Worm (Caenorhabditis elegans) whole organism, late embryonic: ENCODE data around the gene H40L08.8.

ENCODE experiments used
- C38D4.7 ChIP-seq: fragments of 200-800 bp; sonication (Bioruptor generic); optimal IDR thresholded peaks from 2 replicates; lab custom pipeline; 2018; ENCODE audit warnings: mild to moderate bottlenecking, missing genetic modification characterization, moderate library complexity, missing compliant biosample characterization
- T23F11.4 ChIP-seq: fragments of 200-800 bp; sonication (Bioruptor generic); optimal IDR thresholded peaks from 2 replicates; lab custom pipeline; 2018; ENCODE audit warnings: mild to moderate bottlenecking, missing genetic modification characterization, missing compliant biosample characterization
- ama-1 ChIP-seq: fragments of 150-350 bp; optimal IDR thresholded peaks from 2 replicates; lab custom pipeline; 2014
- ceh-18 ChIP-seq: sonication (generic microtip); optimal IDR thresholded peaks from 2 replicates; lab custom pipeline; 2016; ENCODE audit warnings: missing genetic modification characterization, missing compliant biosample characterization
- dve-1 ChIP-seq: sonication (generic microtip); optimal IDR thresholded peaks from 2 replicates; lab custom pipeline; 2017; ENCODE audit warnings: antibody characterized with exemption, mild to moderate bottlenecking, missing genetic modification characterization, missing compliant biosample characterization
- elt-2 ChIP-seq: sonication (generic microtip); optimal IDR thresholded peaks from 2 replicates; lab custom pipeline; 2016; ENCODE audit warnings: missing genetic modification reagents, missing genetic modification characterization, missing compliant biosample characterization
- hlh-30 ChIP-seq: sonication (generic microtip); optimal IDR thresholded peaks from 2 replicates; lab custom pipeline; 2017; ENCODE audit warnings: antibody characterized with exemption, missing genetic modification characterization, missing compliant biosample characterization; ENCODE audit not compliant: insufficient read depth
- hlh-6 ChIP-seq: sonication (generic microtip); optimal IDR thresholded peaks from 2 replicates; lab custom pipeline; 2016; ENCODE audit warnings: missing genotype, missing genetic modification characterization, missing compliant biosample characterization
- nhr-232 ChIP-seq: sonication (generic microtip); optimal IDR thresholded peaks from 2 replicates; lab custom pipeline; 2016; ENCODE audit warnings: missing genetic modification characterization, missing compliant biosample characterization
- pha-2 ChIP-seq: sonication (generic microtip); optimal IDR thresholded peaks from 2 replicates; lab custom pipeline; 2017; ENCODE audit warnings: mild to moderate bottlenecking, missing genetic modification characterization, missing compliant biosample characterization
- pha-4 ChIP-seq: fragments of 150-350 bp; optimal IDR thresholded peaks from 2 replicates; lab custom pipeline; 2018; ENCODE audit warnings: missing biosample characterization, missing genetic modification reagents, missing genetic modification characterization
- pqm-1 ChIP-seq: sonication (generic microtip); optimal IDR thresholded peaks from 2 replicates; lab custom pipeline; 2016; ENCODE audit warnings: missing genetic modification characterization, missing compliant biosample characterization
- ttx-3 ChIP-seq: sonication (generic microtip); optimal IDR thresholded peaks from 2 replicates; lab custom pipeline; 2016; ENCODE audit warnings: missing genetic modification reagents, missing genetic modification characterization, missing compliant biosample characterization
- unc-86 ChIP-seq: sonication (generic microtip); optimal IDR thresholded peaks from 2 replicates; lab custom pipeline; 2016; ENCODE audit warnings: missing genetic modification characterization, missing compliant biosample characterization

DNA sequence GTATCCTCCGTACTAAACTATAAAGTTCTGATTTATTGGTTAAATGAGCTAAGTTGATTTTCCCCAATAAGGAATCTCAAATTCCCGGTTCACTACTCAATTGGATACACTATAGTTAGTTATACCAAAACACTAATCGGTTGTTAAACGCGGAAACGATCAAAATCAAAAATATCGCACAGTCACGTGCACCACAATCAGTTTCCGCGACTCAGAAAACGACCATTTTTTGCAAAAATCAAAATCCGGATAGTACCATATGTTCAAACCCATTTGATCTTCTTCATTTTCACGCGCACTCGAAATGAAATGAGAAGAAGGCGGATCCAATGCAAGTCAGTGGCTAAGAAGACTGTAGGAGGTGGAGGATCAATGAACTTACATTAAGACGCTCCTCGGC, 4.1 kb upstream of the H40L08.8 start:
- TF ChIP-seq C38D4.7 (GFP tag; lab: Kevin White, UChicago) (no peak), hlh-30 (tag; lab: Kevin White, UChicago) (no peak), ceh-18 (tag; lab: Kevin White, UChicago) (no peak), ttx-3 (tag; lab: Kevin White, UChicago) (no peak), dve-1 (no peak), unc-86 (tag; lab: Kevin White, UChicago) (no peak), hlh-6 (tag; lab: Kevin White, UChicago) (no peak), T23F11.4 (GFP tag; lab: Kevin White, UChicago) (no peak), pqm-1 (tag; lab: Kevin White, UChicago) (no peak), elt-2 (tag; lab: Kevin White, UChicago) (no peak), pha-4 (tag; lab: Kevin White, UChicago) (no peak), pha-2 (tag; lab: Kevin White, UChicago) (no peak), ama-1 (lab: Kevin White, UChicago) (no peak), nhr-232 (tag; lab: Kevin White, UChicago) (no peak)
